Worm (Caenorhabditis elegans): ENCODE data around the gene C02F5.3.

DNA sequence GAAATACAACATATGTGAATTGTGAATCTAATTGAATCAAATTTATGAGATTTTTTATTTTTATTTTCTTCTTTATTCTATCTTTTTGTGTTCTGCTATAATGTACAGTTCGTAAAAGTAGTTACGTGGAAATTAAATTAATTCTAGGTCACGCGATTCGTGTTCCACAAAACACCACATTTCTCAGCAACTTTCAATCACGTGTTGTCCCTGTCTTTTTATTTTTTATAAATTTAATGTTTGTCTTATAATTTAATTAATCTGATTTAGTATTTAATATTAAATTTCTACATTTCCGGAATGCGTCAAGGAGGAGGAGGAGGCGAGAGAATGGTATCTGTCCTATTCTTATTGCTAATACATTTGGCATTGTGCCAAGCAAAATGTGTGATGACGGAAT, 12.4 kb downstream of the C02F5.3 start, which contains the start of gene ncr-2:
- no peak for TF ChIP-seq tab-1 (GFP tag; IDR thresholded peaks at IDR 0.05)
- TF ChIP-seq klf-2 (GFP tag; conservative IDR thresholded peaks at IDR 0.05), result no peak
- TF ChIP-seq ztf-23 (GFP tag; IDR thresholded peaks at IDR 0.05), result no peak
- no peak for TF ChIP-seq flt-1 (GFP tag; IDR thresholded peaks at IDR 0.05)
- no peak for TF ChIP-seq cog-1 (tag; optimal IDR thresholded peaks at IDR 0.05)
- no peak for TF ChIP-seq ref-1 (GFP tag; conservative IDR thresholded peaks at IDR 0.05)
- TF ChIP-seq T22C8.4 (GFP tag; IDR thresholded peaks at IDR 0.05), result no peak
